Fruit fly (Drosophila melanogaster) whole organism, pupa: ENCODE results near the gene CG5618.

Source experiments
- CG4496 ChIP-seq: fragments of 200-800 bp; sonication (Bioruptor generic); IDR thresholded peaks from 3 replicates; pipeline ENCODE4 v1.3.6; 2022; ENCODE audit warnings: missing biosample characterization, missing genetic modification characterization
- CG8159 ChIP-seq: fragments of 200-800 bp; sonication (Bioruptor generic); optimal IDR thresholded peaks from 3 replicates; lab custom pipeline; 2018; ENCODE audit warnings: missing biosample characterization, mild to moderate bottlenecking, missing genetic modification characterization, moderate library complexity
- CG8301 ChIP-seq: fragments of 200-800 bp; sonication (Bioruptor generic); optimal IDR thresholded peaks from 2 replicates; lab custom pipeline; 2018; ENCODE audit warnings: missing biosample characterization, mild to moderate bottlenecking, missing genetic modification characterization
- Ets98B ChIP-seq: fragments of 200-800 bp; sonication (Bioruptor generic); IDR thresholded peaks from 2 replicates; pipeline ENCODE4 v1.3.6; 2022; ENCODE audit warnings: missing biosample characterization, missing genetic modification characterization
- Pif1A ChIP-seq: fragments of 200-800 bp; sonication (Bioruptor generic); optimal IDR thresholded peaks from 3 replicates; lab custom pipeline; 2016; ENCODE audit warnings: missing biosample characterization, missing genetic modification characterization
- Snoo ChIP-seq: fragments of 200-800 bp; sonication (Bioruptor generic); optimal IDR thresholded peaks from 3 replicates; lab custom pipeline; 2017; ENCODE audit warnings: missing biosample characterization, mild to moderate bottlenecking, missing genetic modification characterization, inconsistent platforms
- gl ChIP-seq: fragments of 200-800 bp; sonication (Bioruptor generic); optimal IDR thresholded peaks from 2 replicates; lab custom pipeline; 2018; ENCODE audit warnings: missing biosample characterization, mild to moderate bottlenecking, missing genetic modification characterization

DNA sequence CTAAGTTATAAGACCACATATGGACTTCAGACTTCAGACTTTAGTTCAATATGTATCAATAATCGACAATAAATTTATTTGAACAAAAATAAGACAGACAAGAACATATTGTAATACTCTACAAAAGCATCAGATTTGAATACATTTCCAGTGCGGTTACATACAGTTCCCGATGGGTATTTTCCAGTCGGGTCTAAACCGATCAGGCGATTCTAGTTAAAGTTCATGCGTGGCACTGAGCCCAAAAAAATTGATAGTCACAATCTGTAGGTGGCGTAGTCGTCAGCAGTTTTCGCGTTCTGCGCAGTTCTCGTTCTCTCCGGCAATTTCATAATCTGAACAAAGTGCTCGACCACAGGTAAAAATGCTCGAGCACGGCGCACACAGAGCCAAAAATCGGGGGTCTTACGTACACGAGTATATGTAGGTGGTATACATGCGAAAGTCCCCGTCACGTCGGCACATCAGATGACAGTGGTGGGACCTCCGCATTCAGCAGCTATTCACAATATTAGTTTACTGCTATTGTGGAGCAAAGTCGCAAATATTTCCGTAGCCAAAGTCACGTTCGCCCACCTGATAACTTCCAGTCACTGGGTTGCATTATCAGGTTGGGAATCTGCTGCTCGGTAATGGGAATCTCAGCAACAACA is 42.1 kb downstream of the CG5618 start:
- no peak for TF ChIP-seq gl (tag; lab: Kevin White, UChicago)
- no peak for TF ChIP-seq CG8301 (tag; lab: Kevin White, UChicago)
- no peak for TF ChIP-seq CG8159 (tag; lab: Kevin White, UChicago)
- TF ChIP-seq CG4496 (GFP tag; lab: Robert Waterston, UW): no peak
- TF ChIP-seq Snoo: no peak
- TF ChIP-seq Ets98B: no peak
- TF ChIP-seq Pif1A (GFP tag; lab: Kevin White, UChicago): no peak
